Worm (Caenorhabditis elegans) whole organism, L2 larva: ENCODE results near the gene T11G6.4.
A peak's percentile ranks its signal among the peaks of the same experiment; 100 is the strongest.

ENCODE experiments used
- R02D3.7 ChIP-seq: fragments of 150-350 bp; optimal IDR thresholded peaks from 2 replicates; lab custom pipeline; 2014; ENCODE audit warnings: missing biosample characterization, missing genetic modification characterization
- Y55F3AM.14 ChIP-seq: fragments of 200-800 bp; sonication (Bioruptor generic); optimal IDR thresholded peaks from 2 replicates; lab custom pipeline; 2018; ENCODE audit warnings: mild to moderate bottlenecking, missing genetic modification characterization, missing compliant biosample characterization
- ZK546.5 ChIP-seq: sonication (generic microtip); optimal IDR thresholded peaks from 2 replicates; lab custom pipeline; 2017; ENCODE audit warnings: missing biosample characterization, missing genetic modification characterization
- alr-1 ChIP-seq: fragments of 150-350 bp; optimal IDR thresholded peaks from 2 replicates; lab custom pipeline; 2014; ENCODE audit warnings: missing biosample characterization, missing genetic modification characterization
- ama-1 ChIP-seq: fragments of 150-350 bp; optimal IDR thresholded peaks from 2 replicates; lab custom pipeline; 2018; ENCODE audit warnings: inconsistent platforms
- ceh-16 ChIP-seq: fragments of 150-350 bp; optimal IDR thresholded peaks from 2 replicates; lab custom pipeline; 2014; ENCODE audit warnings: missing biosample characterization, missing genetic modification characterization
- ceh-82 ChIP-seq: fragments of 150-350 bp; optimal IDR thresholded peaks from 2 replicates; lab custom pipeline; 2014; ENCODE audit warnings: missing biosample characterization, missing genetic modification characterization
- crh-2 ChIP-seq: sonication (generic microtip); optimal IDR thresholded peaks from 2 replicates; lab custom pipeline; 2017; ENCODE audit warnings: missing biosample characterization, missing genetic modification characterization
- egl-27 ChIP-seq: sonication (generic microtip); optimal IDR thresholded peaks from 3 replicates; lab custom pipeline; 2017; ENCODE audit warnings: missing biosample characterization, missing genetic modification reagents, missing genetic modification characterization
- elt-1 ChIP-seq: fragments of 150-350 bp; optimal IDR thresholded peaks from 2 replicates; lab custom pipeline; 2014; ENCODE audit warnings: missing biosample characterization, missing genetic modification characterization
- elt-3 ChIP-seq: sonication (generic microtip); optimal IDR thresholded peaks from 2 replicates; lab custom pipeline; 2017; ENCODE audit warnings: missing biosample characterization, missing genetic modification characterization
- fos-1 ChIP-seq: fragments of 150-350 bp; optimal IDR thresholded peaks from 2 replicates; lab custom pipeline; 2014; ENCODE audit warnings: missing biosample characterization, missing genetic modification characterization
- gmeb-1 ChIP-seq: fragments of 150-350 bp; optimal IDR thresholded peaks from 2 replicates; lab custom pipeline; 2014; ENCODE audit warnings: missing biosample characterization, missing genetic modification characterization
- lin-13 ChIP-seq: fragments of 150-350 bp; optimal IDR thresholded peaks from 2 replicates; lab custom pipeline; 2014; ENCODE audit warnings: missing biosample characterization, missing genetic modification reagents, missing genetic modification characterization
- lsy-2 ChIP-seq, 2 experiments: fragments of 150-350 bp in 1 of 2; sonication (generic microtip) in 1 of 2; optimal IDR thresholded peaks; 2 replicates each; lab custom pipeline; 2014 to 2017; ENCODE audit warnings: missing biosample characterization in 2 of 2, missing genetic modification characterization in 2 of 2
- mab-5 ChIP-seq: fragments of 150-350 bp; optimal IDR thresholded peaks from 2 replicates; lab custom pipeline; 2014; ENCODE audit warnings: missing biosample characterization, missing genetic modification characterization
- mbf-1 ChIP-seq: sonication (generic microtip); optimal IDR thresholded peaks from 2 replicates; lab custom pipeline; 2017; ENCODE audit warnings: missing biosample characterization, missing genetic modification characterization
- nhr-10 ChIP-seq: sonication (generic microtip); optimal IDR thresholded peaks from 2 replicates; lab custom pipeline; 2017; ENCODE audit warnings: missing biosample characterization, missing genetic modification characterization
- nhr-11 ChIP-seq: fragments of 150-350 bp; optimal IDR thresholded peaks from 2 replicates; lab custom pipeline; 2014; ENCODE audit warnings: missing biosample characterization, missing genetic modification characterization
- nhr-12 ChIP-seq: fragments of 150-350 bp; optimal IDR thresholded peaks from 2 replicates; lab custom pipeline; 2014; ENCODE audit warnings: missing biosample characterization, missing genetic modification characterization
- nhr-129 ChIP-seq: fragments of 150-350 bp; optimal IDR thresholded peaks from 2 replicates; lab custom pipeline; 2014; ENCODE audit warnings: missing biosample characterization, missing genetic modification characterization
- nhr-21 ChIP-seq: fragments of 150-350 bp; optimal IDR thresholded peaks from 2 replicates; lab custom pipeline; 2014; ENCODE audit warnings: missing biosample characterization, missing genetic modification characterization
- nhr-237 ChIP-seq: fragments of 150-350 bp; optimal IDR thresholded peaks from 2 replicates; lab custom pipeline; 2014; ENCODE audit warnings: missing biosample characterization, missing genetic modification characterization
- nhr-6 ChIP-seq: fragments of 150-350 bp; optimal IDR thresholded peaks from 2 replicates; lab custom pipeline; 2014; ENCODE audit warnings: missing biosample characterization, missing genetic modification characterization
- nhr-77 ChIP-seq: fragments of 150-350 bp; optimal IDR thresholded peaks from 2 replicates; lab custom pipeline; 2014; ENCODE audit warnings: missing biosample characterization, missing genetic modification characterization
- sem-4 ChIP-seq: fragments of 150-350 bp; optimal IDR thresholded peaks from 2 replicates; lab custom pipeline; 2014; ENCODE audit warnings: missing biosample characterization, missing genetic modification reagents, missing genetic modification characterization
- skn-1 ChIP-seq: sonication (generic microtip); optimal IDR thresholded peaks from 2 replicates; lab custom pipeline; 2017; ENCODE audit warnings: missing biosample characterization, missing genetic modification characterization
- sma-3 ChIP-seq: sonication (generic microtip); optimal IDR thresholded peaks from 2 replicates; lab custom pipeline; 2016; ENCODE audit warnings: missing genetic modification reagents, missing genetic modification characterization, missing compliant biosample characterization
- sma-9 ChIP-seq, 2 experiments: fragments of 150-350 bp in 1 of 2; sonication (generic microtip) in 1 of 2; optimal IDR thresholded peaks; 2 replicates each; lab custom pipeline; 2014 to 2016; ENCODE audit warnings: missing genetic modification characterization in 2 of 2, mild to moderate bottlenecking in 1 of 2, missing biosample characterization in 1 of 2, missing compliant biosample characterization in 1 of 2, missing genetic modification reagents in 1 of 2, moderate library complexity in 1 of 2
- snpc-4 ChIP-seq: fragments of 150-350 bp; optimal IDR thresholded peaks from 2 replicates; lab custom pipeline; 2014; ENCODE audit warnings: missing biosample characterization, missing genetic modification characterization
- unc-55 ChIP-seq: fragments of 150-350 bp; sonication (generic microtip); optimal IDR thresholded peaks from 3 replicates; lab custom pipeline; 2014; ENCODE audit warnings: missing biosample characterization, missing genetic modification reagents, missing genetic modification characterization
- zag-1 ChIP-seq: fragments of 150-350 bp; optimal IDR thresholded peaks from 2 replicates; lab custom pipeline; 2014; ENCODE audit warnings: missing biosample characterization, missing genetic modification characterization
- ztf-1 ChIP-seq: fragments of 200-800 bp; sonication (Bioruptor generic); conservative IDR thresholded peaks from 2 replicates; pipeline ENCODE4 v1.3.6; 2022; ENCODE audit warnings: missing genetic modification characterization, missing compliant biosample characterization
- ztf-11 ChIP-seq: sonication (generic microtip); optimal IDR thresholded peaks from 2 replicates; lab custom pipeline; 2017; ENCODE audit warnings: missing biosample characterization, missing genetic modification characterization

Gene T11G6.4

ce11 chrIV:10881230-10881629 lies 29.5 kb upstream of the T11G6.4 start, which contains the start of gene F13E9.13:
TSS of gene F13E9.13 (plus strand) at chrIV:10881546.
- TF ChIP-seq ceh-82 = no peak
- TF ChIP-seq fos-1 (tag; lab: Kevin White, UChicago) = peak; percentile 24
- peak; percentile 46 for TF ChIP-seq sma-9 (GFP tag; optimal IDR thresholded peaks at IDR 0.05; lab: Kevin White, UChicago)
- TF ChIP-seq sma-9 (tag; optimal IDR thresholded peaks at IDR 0.05; lab: Kevin White, UChicago) = no peak

- TF ChIP-seq R02D3.7 (tag; lab: Kevin White, UChicago) (no peak), gmeb-1 (tag; lab: Kevin White, UChicago) (no peak), ceh-16 (tag; lab: Kevin White, UChicago) (no peak), Y55F3AM.14 (GFP tag; lab: Kevin White, UChicago) (no peak), nhr-6 (tag; lab: Kevin White, UChicago) (no peak), crh-2 (no peak), fos-1 (tag; lab: Kevin White, UChicago) (no peak), ztf-1 (GFP tag; lab: Robert Waterston, UW) (no peak), ceh-82 (no peak), ZK546.5 (tag; lab: Kevin White, UChicago) (no peak), elt-3 (tag; lab: Kevin White, UChicago) (no peak), sem-4 (tag; lab: Kevin White, UChicago) (no peak), ama-1 (lab: Kevin White, UChicago) (no peak), nhr-237 (tag; lab: Kevin White, UChicago) (no peak), unc-55 (GFP tag; lab: Kevin White, UChicago) (no peak), sma-9 (GFP tag; optimal IDR thresholded peaks at IDR 0.05; lab: Kevin White, UChicago) (no peak), sma-9 (tag; optimal IDR thresholded peaks at IDR 0.05; lab: Kevin White, UChicago) (no peak), mab-5 (tag; lab: Kevin White, UChicago) (no peak), snpc-4 (tag; lab: Kevin White, UChicago) (no peak), nhr-129 (tag; lab: Kevin White, UChicago) (no peak)
These were observed 28.5 kb upstream of the T11G6.4 start, which contains the start of gene fipr-15 for ce11 chrIV:10880264-10880663. TSS of gene fipr-15 (plus strand) at chrIV:10880564.

ce11 chrIV:10879542-10879941 lies 27.8 kb upstream of the T11G6.4 start, which contains the start of gene sdz-13:
TSS of gene sdz-13 (minus strand) at chrIV:10879642.
- TF ChIP-seq nhr-10 (tag; lab: Kevin White, UChicago) (no peak), elt-3 (tag; lab: Kevin White, UChicago) (no peak), ztf-11 (no peak), sma-3 (GFP tag; lab: Kevin White, UChicago) (no peak), nhr-6 (tag; lab: Kevin White, UChicago) (no peak), skn-1 (tag; lab: Kevin White, UChicago) (no peak), nhr-77 (tag; lab: Kevin White, UChicago) (no peak), unc-55 (GFP tag; lab: Kevin White, UChicago) (no peak), lin-13 (no peak), elt-1 (tag; lab: Kevin White, UChicago) (no peak), alr-1 (tag; lab: Kevin White, UChicago) (no peak), ztf-1 (GFP tag; lab: Robert Waterston, UW) (no peak), sem-4 (tag; lab: Kevin White, UChicago) (no peak), mab-5 (tag; lab: Kevin White, UChicago) (no peak)

ce11 chrIV:10876844-10877243 lies 25.1 kb upstream of the T11G6.4 start, which contains the start of gene fipr-14:
TSS of gene fipr-14 (plus strand) at chrIV:10877144.
- no peak for TF ChIP-seq ztf-1 (GFP tag; lab: Robert Waterston, UW)
- TF ChIP-seq skn-1 (tag; lab: Kevin White, UChicago) = no peak
- TF ChIP-seq egl-27 = no peak
- TF ChIP-seq mbf-1 = no peak
- no peak for TF ChIP-seq ama-1 (lab: Kevin White, UChicago)
- TF ChIP-seq ceh-16 (tag; lab: Kevin White, UChicago) = no peak
- TF ChIP-seq lsy-2 (tag; optimal IDR thresholded peaks at IDR 0.05; lab: Kevin White, UChicago) = no peak
- TF ChIP-seq nhr-21 (tag; lab: Kevin White, UChicago) = no peak
- TF ChIP-seq nhr-129 (tag; lab: Kevin White, UChicago) = no peak
- no peak for TF ChIP-seq nhr-10 (tag; lab: Kevin White, UChicago)
- TF ChIP-seq nhr-6 (tag; lab: Kevin White, UChicago) = no peak
- TF ChIP-seq crh-2 = no peak
- no peak for TF ChIP-seq snpc-4 (tag; lab: Kevin White, UChicago)
- TF ChIP-seq mab-5 (tag; lab: Kevin White, UChicago) = no peak

ce11 chrIV:10874527-10874926 lies 22.8 kb upstream of the T11G6.4 start, which contains the start of gene F13E9.12:
TSS of gene F13E9.12 (minus strand) at chrIV:10874627.
- TF ChIP-seq mbf-1 = no peak
- TF ChIP-seq lin-13 = no peak
- TF ChIP-seq nhr-12 = no peak
- TF ChIP-seq nhr-21 (tag; lab: Kevin White, UChicago) = no peak
- no peak for TF ChIP-seq nhr-237 (tag; lab: Kevin White, UChicago)
- TF ChIP-seq nhr-77 (tag; lab: Kevin White, UChicago) = no peak
- TF ChIP-seq ztf-1 (GFP tag; lab: Robert Waterston, UW) = no peak
- TF ChIP-seq zag-1 (tag; lab: Kevin White, UChicago) = no peak
- TF ChIP-seq nhr-11 (tag; lab: Kevin White, UChicago) = no peak
- no peak for TF ChIP-seq R02D3.7 (tag; lab: Kevin White, UChicago)
- TF ChIP-seq crh-2 = no peak
